Worm (Caenorhabditis elegans) whole organism, L4/young adult: ENCODE measurements around the gene T10C6.15.

Source experiments
- W03F9.2 ChIP-seq: fragments of 150-350 bp; optimal IDR thresholded peaks from 2 replicates; lab custom pipeline; 2014; ENCODE audit warnings: missing biosample characterization, missing genetic modification characterization
- dao-5 ChIP-seq: sonication (generic microtip); optimal IDR thresholded peaks from 2 replicates; lab custom pipeline; 2016; ENCODE audit warnings: missing genotype, missing genetic modification characterization, moderate library complexity, missing compliant biosample characterization
- him-1 ChIP-seq: sonication (generic microtip); optimal IDR thresholded peaks from 2 replicates; lab custom pipeline; 2016; ENCODE audit warnings: missing genotype, missing genetic modification reagents, missing genetic modification characterization, missing compliant biosample characterization

ce11 chrV:16023051-16023450 is 22.7 kb downstream of the T10C6.15 start, which contains the start of gene cwc-15:
- no peak for TF ChIP-seq W03F9.2 (tag; lab: Kevin White, UChicago)
- no peak for TF ChIP-seq him-1
- no peak for TF ChIP-seq dao-5
